Fruit fly (Drosophila melanogaster): Measurements from ENCODE around the gene Cadps.

The Cadps gene

DNA sequence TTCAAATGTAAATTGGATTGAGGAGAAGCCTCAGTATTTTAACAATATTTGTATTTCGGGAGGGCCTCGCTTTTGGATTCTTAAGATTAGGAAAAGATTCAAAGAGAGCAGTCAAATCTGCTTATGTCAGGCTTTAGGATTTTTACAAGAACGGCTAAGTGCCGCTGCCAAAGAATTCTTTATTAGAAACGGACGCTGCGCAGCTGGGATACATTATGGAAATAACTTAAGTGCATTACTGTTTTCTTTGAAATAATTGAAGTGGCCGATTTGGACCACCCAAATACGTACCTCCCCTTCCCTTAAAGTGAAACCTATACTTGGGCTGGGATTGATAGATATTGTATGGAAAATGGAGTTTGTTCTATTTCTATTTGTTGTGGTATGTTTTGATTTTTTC is 7.6 kb downstream of the Cadps start:
- TF ChIP-seq gl (tag; optimal IDR thresholded peaks at IDR 0.05) (no peak), EcR (GFP tag; optimal IDR thresholded peaks at IDR 0.05) (no peak), CG13204 (GFP tag; optimal IDR thresholded peaks at IDR 0.05) (no peak), CG8159 (tag; optimal IDR thresholded peaks at IDR 0.05) (no peak), Pif1B (GFP tag; optimal IDR thresholded peaks at IDR 0.05) (no peak), CG34367 (tag; optimal IDR thresholded peaks at IDR 0.05) (no peak), rn (GFP tag; IDR thresholded peaks at IDR 0.05) (no peak), CG4496 (GFP tag; IDR thresholded peaks at IDR 0.05) (no peak), CG15710 (tag; optimal IDR thresholded peaks at IDR 0.05) (no peak), CG12605 (GFP tag; IDR thresholded peaks at IDR 0.05) (no peak)

DNA sequence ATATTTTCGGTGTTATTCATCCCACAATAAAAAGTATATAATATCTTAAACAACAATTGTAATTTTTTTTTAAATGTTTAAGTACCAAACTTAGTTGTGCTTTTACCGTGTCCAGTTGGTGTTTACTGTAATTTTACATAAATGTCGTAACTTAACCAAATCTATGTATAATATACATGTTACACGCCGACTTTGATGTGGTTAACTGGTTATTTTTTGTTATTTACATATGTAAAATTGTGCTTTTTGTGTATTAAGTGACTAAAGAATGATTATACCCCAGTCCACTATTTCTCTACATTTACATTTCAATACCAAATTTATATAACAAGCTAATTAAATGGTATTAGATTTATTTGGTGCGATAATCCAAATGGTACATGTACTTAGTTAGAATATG is 20.3 kb downstream of the Cadps start:
- TF ChIP-seq CG17806 (tag; optimal IDR thresholded peaks at IDR 0.05) (no peak), CG12605 (GFP tag; IDR thresholded peaks at IDR 0.05) (no peak), CG34367 (tag; optimal IDR thresholded peaks at IDR 0.05) (no peak), CG14655 (GFP tag; optimal IDR thresholded peaks at IDR 0.05) (no peak), CG8301 (tag; optimal IDR thresholded peaks at IDR 0.05) (no peak), D1 (tag; optimal IDR thresholded peaks at IDR 0.05) (peak; percentile 46), CG10348 (GFP tag; IDR thresholded peaks at IDR 0.05) (no peak)

DNA sequence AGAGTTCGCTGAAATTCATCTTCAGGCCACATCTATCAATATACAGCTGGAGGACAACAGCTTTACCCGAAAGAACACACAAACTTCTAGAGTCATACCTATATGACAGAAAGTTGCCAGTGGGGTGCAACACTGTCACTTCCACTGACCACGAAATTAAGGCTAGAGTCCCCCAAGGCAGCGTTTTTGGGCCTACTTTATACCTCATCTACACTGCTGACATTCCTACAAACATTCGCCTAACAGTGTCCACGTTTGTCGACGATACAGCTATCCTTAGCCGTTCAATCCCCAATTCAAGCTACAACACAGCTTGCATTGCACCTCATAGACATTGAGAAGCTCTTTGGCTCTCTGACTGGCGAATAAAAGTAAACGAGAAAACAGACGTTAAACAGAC is 29.7 kb downstream of the Cadps start:
- TF ChIP-seq CG17806 (tag; optimal IDR thresholded peaks at IDR 0.05): no peak
- TF ChIP-seq gl (tag; optimal IDR thresholded peaks at IDR 0.05): no peak
- no peak for TF ChIP-seq D1 (tag; optimal IDR thresholded peaks at IDR 0.05)
- no peak for TF ChIP-seq Pif1A (GFP tag; optimal IDR thresholded peaks at IDR 0.05)
- TF ChIP-seq Snoo (tag; optimal IDR thresholded peaks at IDR 0.05): no peak

DNA sequence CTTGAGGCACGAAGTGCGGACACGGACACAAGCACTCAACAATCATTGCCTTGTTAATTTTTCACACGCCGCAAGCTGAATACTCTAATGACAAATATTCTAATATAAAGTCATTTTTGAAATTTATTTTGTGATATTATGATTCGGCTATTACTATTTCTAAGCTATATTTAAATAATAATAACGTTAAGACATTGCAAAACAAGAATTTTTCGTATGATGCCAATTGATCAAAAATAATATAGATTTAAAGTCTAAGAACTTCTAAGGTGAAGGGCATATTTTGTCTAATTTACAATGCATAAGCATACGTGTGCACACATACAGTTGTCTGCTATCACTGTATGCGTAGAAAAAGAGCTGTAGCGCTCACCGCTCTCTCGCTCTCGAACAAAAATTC is 37.6 kb downstream of the Cadps start:
- peak; percentile 11 for TF ChIP-seq CG14655 (GFP tag; optimal IDR thresholded peaks at IDR 0.05)

DNA sequence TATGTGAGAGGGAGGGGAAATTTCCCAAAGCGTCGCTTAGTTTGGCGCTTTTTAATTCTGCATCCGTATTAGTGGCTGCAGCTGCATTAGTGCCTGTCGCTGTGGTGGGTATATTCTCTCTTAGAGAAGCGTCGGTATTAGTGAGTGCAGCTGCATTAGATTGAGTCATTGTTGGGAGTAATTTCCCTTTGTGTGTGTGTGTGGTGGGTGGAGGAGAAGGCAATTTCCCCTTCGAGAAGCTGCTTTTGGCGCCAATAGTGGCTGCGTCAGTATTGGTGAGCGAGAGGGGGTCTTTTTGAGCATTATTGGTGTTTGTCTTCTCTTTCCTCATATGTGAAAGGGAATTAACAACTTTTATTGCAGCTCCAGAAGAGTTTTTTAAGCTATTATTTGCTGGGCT is 75.7 kb downstream of the Cadps start:
- no peak for TF ChIP-seq CG4496 (GFP tag; IDR thresholded peaks at IDR 0.05)
- no peak for TF ChIP-seq Pif1A (GFP tag; optimal IDR thresholded peaks at IDR 0.05)
- TF ChIP-seq CG8301 (tag; optimal IDR thresholded peaks at IDR 0.05): no peak
- TF ChIP-seq CG13204 (GFP tag; optimal IDR thresholded peaks at IDR 0.05): no peak
- no peak for TF ChIP-seq CG32121 (GFP tag; IDR thresholded peaks at IDR 0.05)
- no peak for TF ChIP-seq CG12605 (GFP tag; IDR thresholded peaks at IDR 0.05)
- TF ChIP-seq CG15710 (tag; optimal IDR thresholded peaks at IDR 0.05): no peak
- TF ChIP-seq CG10348 (GFP tag; IDR thresholded peaks at IDR 0.05): no peak
